Fruit fly (Drosophila melanogaster): ENCODE results near the gene CG31683.

CG31683 gene

DNA sequence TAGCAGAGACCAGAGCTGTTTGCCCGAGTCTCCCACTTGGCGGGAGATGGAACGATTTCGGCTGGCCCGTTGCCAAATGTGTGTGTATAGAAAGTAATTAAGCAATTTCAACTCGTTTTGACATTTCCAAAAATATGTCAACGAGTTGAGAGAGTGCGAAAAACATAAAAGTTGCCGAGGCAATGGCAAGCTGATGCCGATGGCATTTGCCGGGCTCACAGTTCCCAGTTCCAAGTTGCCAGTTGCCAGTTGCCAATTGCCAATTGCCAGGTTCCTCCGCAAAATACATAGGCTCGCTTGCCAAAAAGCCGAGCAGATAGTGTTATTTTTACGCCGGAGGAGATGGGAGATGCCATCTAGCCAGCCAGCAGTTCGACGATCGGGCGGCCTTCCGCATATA, 33.8 kb upstream of the CG31683 start:
- TF ChIP-seq Clk (GFP tag; optimal IDR thresholded peaks at IDR 0.05) = no peak
- no peak for TF ChIP-seq Mnt (GFP tag; optimal IDR thresholded peaks at IDR 0.05)
- TF ChIP-seq CG14711 (tag; optimal IDR thresholded peaks at IDR 0.05) = no peak
- no peak for TF ChIP-seq CG33017 (tag; optimal IDR thresholded peaks at IDR 0.05)
- no peak for TF ChIP-seq cnc (optimal IDR thresholded peaks at IDR 0.05)

DNA sequence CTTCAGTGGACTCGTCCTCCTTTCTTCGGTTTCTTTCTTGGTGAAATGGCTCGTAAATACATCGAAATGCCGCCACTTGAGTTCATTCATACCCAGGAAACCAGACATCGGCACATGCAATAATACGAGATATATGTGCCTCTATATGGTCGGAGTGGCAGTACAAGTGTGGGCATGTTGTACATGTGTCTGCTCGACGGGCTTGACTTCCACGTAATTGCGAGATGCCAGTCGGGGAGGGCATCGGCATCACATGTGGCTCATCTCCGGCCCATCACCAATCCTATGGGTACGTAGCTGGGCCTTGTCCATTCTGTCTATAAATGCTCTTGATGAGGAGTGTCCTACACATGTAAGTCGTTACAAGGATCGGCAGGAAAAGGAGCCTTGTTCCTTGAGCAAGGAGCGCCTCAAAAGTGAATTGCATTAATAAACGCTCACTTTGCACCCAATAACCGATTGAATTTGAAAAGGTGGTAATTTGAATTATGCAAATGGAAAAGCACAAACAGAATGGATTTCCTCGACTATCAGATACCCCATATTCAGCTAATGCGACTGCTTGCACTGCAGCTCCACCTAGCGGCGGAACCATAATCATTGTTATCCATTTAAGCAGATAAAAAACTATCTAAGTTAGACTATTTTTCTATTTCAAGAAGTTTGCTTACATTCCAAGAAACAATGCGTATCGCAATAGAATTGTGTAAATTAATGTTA, 31.5 kb upstream of the CG31683 start:
- no peak for TF ChIP-seq Clk (GFP tag; optimal IDR thresholded peaks at IDR 0.05)

DNA sequence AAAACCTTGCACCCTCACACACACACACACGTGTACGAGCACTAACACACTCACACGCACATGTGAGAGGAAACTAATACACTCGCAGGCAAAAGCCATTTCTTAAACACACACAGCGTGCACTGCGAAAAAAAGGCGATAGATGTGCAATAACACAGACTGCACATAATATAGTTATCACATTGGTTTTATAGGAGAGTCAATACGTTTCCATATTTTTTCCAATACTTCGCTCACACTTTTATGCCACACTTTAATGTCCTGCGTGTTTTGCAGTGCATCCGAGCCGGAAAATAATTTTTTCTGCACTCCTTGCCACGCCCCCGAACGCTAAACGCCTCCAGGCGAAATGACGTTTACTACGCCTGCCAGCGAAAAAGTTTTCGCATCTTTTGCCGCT, 29.9 kb upstream of the CG31683 start:
- TF ChIP-seq cic (GFP tag; optimal IDR thresholded peaks at IDR 0.05) (no peak), tj (GFP tag; optimal IDR thresholded peaks at IDR 0.05) (no peak), CG14711 (tag; optimal IDR thresholded peaks at IDR 0.05) (no peak), Mnt (GFP tag; optimal IDR thresholded peaks at IDR 0.05) (no peak), pad (GFP tag; optimal IDR thresholded peaks at IDR 0.05) (no peak), toe (GFP tag; optimal IDR thresholded peaks at IDR 0.05) (no peak), CG12768 (GFP tag; optimal IDR thresholded peaks at IDR 0.05) (no peak), CG1620 (GFP tag; optimal IDR thresholded peaks at IDR 0.05) (no peak), CG7045 (GFP tag; optimal IDR thresholded peaks at IDR 0.05) (no peak), CG11617 (GFP tag; optimal IDR thresholded peaks at IDR 0.05) (no peak), bab1 (GFP tag; optimal IDR thresholded peaks at IDR 0.05) (no peak), Clk (GFP tag; optimal IDR thresholded peaks at IDR 0.05) (no peak), CG5204 (GFP tag; optimal IDR thresholded peaks at IDR 0.05) (no peak), Hr96 (GFP tag; optimal IDR thresholded peaks at IDR 0.05) (no peak), cnc (optimal IDR thresholded peaks at IDR 0.05) (no peak), CG33017 (tag; optimal IDR thresholded peaks at IDR 0.05) (no peak)

DNA sequence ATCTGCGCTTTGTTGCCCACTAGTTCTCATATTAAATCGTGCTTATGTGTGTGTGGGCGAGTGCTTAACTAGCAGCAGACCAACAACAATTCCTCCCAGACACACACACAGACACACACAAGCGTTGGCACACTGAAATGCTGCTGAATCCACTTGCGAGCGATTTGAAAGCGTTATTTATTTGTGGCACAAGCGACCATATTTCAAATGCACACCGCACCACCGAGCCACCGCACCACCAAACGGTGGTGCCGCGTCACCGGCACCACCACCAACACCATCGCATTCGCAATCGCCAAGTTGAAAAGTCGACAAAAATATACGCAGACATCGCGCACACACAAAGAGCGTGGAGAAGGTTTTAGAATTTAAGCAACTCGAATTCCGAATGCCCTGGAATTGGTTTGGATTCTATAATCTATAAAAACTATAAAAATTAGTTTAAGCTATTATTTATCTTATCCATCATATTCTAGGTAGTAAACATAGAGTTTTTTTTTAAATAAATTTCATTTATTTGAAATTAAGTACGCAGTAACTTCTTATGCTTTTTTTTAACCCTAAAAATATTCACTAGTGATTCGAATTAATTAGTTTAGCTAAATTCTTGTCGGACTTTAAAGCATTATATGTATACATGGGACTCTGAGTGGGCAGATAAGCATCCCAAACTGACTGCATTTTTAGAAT, 28.9 kb upstream of the CG31683 start:
- no peak for TF ChIP-seq Mnt (GFP tag; optimal IDR thresholded peaks at IDR 0.05)
- TF ChIP-seq CG7045 (GFP tag; optimal IDR thresholded peaks at IDR 0.05) = no peak
- TF ChIP-seq Clk (GFP tag; optimal IDR thresholded peaks at IDR 0.05) = no peak
- no peak for TF ChIP-seq ovo (GFP tag; optimal IDR thresholded peaks at IDR 0.05)
- TF ChIP-seq cic (GFP tag; optimal IDR thresholded peaks at IDR 0.05) = no peak
- TF ChIP-seq toe (GFP tag; optimal IDR thresholded peaks at IDR 0.05) = no peak
- no peak for TF ChIP-seq pad (GFP tag; optimal IDR thresholded peaks at IDR 0.05)
- no peak for TF ChIP-seq Crg-1 (GFP tag; optimal IDR thresholded peaks at IDR 0.05)
- TF ChIP-seq CG5204 (GFP tag; optimal IDR thresholded peaks at IDR 0.05) = no peak

DNA sequence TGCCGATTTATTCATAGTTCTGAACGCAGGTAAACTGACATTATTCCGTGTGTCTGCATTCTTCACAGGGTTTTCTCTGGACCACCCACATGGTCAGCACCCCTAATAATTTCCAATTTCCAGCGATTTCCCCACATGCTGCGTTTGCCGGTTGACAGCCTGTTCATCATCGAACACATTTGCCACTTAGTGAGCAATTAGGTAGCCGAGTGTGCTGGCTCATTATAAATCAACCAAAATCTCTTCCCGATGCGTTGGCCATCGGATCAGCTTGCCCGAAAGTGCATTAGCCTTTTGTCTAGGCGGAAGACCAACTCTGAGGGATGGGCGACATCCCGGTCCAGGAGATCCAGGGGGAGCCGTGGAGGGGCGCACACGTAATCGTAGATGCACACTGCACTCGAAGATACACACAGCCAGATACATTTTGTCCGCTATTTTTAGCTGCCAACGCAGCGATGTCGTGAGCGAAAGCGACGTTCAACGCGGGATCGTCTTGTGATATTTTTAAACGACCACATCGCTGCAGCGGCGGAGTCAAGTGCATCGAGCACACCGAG, 27.0 kb upstream of the CG31683 start:
- TF ChIP-seq ovo (GFP tag; optimal IDR thresholded peaks at IDR 0.05) (no peak), CG14711 (tag; optimal IDR thresholded peaks at IDR 0.05) (no peak), tj (GFP tag; optimal IDR thresholded peaks at IDR 0.05) (no peak), CG11617 (GFP tag; optimal IDR thresholded peaks at IDR 0.05) (no peak), CG7101 (tag; optimal IDR thresholded peaks at IDR 0.05) (no peak), pad (GFP tag; optimal IDR thresholded peaks at IDR 0.05) (no peak), Clk (GFP tag; optimal IDR thresholded peaks at IDR 0.05) (no peak), bab1 (GFP tag; optimal IDR thresholded peaks at IDR 0.05) (no peak), kay (GFP tag; ENCODE audit: borderline replicate concordance) (no peak), CG1620 (GFP tag; optimal IDR thresholded peaks at IDR 0.05) (no peak), cic (GFP tag; optimal IDR thresholded peaks at IDR 0.05) (no peak), CG33017 (tag; optimal IDR thresholded peaks at IDR 0.05) (no peak), toe (GFP tag; optimal IDR thresholded peaks at IDR 0.05) (no peak)

DNA sequence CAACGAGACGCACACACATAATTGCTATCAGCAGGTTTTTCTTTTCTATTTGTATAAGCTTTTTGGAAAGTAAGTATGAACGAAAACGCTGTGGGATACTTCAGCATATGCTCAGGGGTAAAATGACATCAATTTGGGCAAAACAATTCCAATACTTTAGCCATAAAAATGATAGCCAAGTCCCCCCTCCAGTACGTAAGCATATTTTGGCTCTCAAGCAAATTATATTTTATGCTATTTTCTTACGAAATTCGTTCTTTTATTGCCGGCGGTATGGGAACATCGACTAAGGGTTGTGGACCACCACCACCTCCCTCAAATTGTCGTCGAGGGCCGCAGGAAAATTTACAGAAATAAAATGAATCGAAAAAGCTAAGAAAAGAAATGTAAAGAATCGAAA, 23.5 kb upstream of the CG31683 start, which contains the start of gene CG43233:
TSS of gene CG43233 (minus strand) at position 101 of the 400 bp plus-strand sequence.
- TF ChIP-seq CG14711 (tag; optimal IDR thresholded peaks at IDR 0.05) = no peak
- no peak for TF ChIP-seq CG12768 (GFP tag; optimal IDR thresholded peaks at IDR 0.05)
- TF ChIP-seq tj (GFP tag; optimal IDR thresholded peaks at IDR 0.05) = no peak
- TF ChIP-seq cnc (optimal IDR thresholded peaks at IDR 0.05) = no peak
- no peak for TF ChIP-seq toe (GFP tag; optimal IDR thresholded peaks at IDR 0.05)
- no peak for TF ChIP-seq pad (GFP tag; optimal IDR thresholded peaks at IDR 0.05)
- TF ChIP-seq CG7101 (tag; optimal IDR thresholded peaks at IDR 0.05) = no peak
- TF ChIP-seq Clk (GFP tag; optimal IDR thresholded peaks at IDR 0.05) = no peak
- no peak for TF ChIP-seq cic (GFP tag; optimal IDR thresholded peaks at IDR 0.05)
- TF ChIP-seq CG1620 (GFP tag; optimal IDR thresholded peaks at IDR 0.05) = no peak

DNA sequence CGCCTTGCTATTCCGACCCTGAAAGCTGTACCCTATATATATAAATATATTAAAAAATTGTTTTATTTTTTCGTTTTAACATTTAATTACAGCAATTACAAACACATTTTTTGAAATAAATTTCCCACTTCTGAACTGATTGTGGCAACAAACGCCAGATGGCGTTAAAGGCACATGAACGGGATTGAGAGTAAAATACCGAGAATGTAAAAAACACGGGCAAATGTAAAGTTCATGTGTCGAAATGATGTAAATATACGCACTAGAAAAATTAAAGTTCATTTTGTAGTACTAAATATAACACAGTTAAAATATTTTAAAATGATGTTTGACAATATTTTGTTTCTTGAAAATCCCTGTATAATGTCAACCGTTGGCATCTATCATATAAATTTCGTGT, 14.6 kb upstream of the CG31683 start:
- TF ChIP-seq CG7045 (GFP tag; optimal IDR thresholded peaks at IDR 0.05) = no peak
- TF ChIP-seq pad (GFP tag; optimal IDR thresholded peaks at IDR 0.05) = no peak
- TF ChIP-seq cnc (optimal IDR thresholded peaks at IDR 0.05) = no peak
- no peak for TF ChIP-seq cic (GFP tag; optimal IDR thresholded peaks at IDR 0.05)
- TF ChIP-seq toe (GFP tag; optimal IDR thresholded peaks at IDR 0.05) = no peak
- TF ChIP-seq CG12768 (GFP tag; optimal IDR thresholded peaks at IDR 0.05) = no peak
- TF ChIP-seq kay (GFP tag; ENCODE audit: borderline replicate concordance) = no peak
- no peak for TF ChIP-seq ovo (GFP tag; optimal IDR thresholded peaks at IDR 0.05)
- no peak for TF ChIP-seq tj (GFP tag; optimal IDR thresholded peaks at IDR 0.05)
- no peak for TF ChIP-seq Hr96 (GFP tag; optimal IDR thresholded peaks at IDR 0.05)
- TF ChIP-seq CG1620 (GFP tag; optimal IDR thresholded peaks at IDR 0.05) = no peak

All from whole organism, adult.